Worm (Caenorhabditis elegans) whole organism, L4/young adult: Measurements from ENCODE around the gene F47G3.3.

Source experiments
- dao-5 ChIP-seq: sonication (generic microtip); optimal IDR thresholded peaks from 2 replicates; lab custom pipeline; 2016; ENCODE audit warnings: missing genotype, missing genetic modification characterization, moderate library complexity, missing compliant biosample characterization
- him-1 ChIP-seq: sonication (generic microtip); optimal IDR thresholded peaks from 2 replicates; lab custom pipeline; 2016; ENCODE audit warnings: missing genotype, missing genetic modification reagents, missing genetic modification characterization, missing compliant biosample characterization

- TF ChIP-seq him-1 (tag; lab: Kevin White, UChicago) (no peak), dao-5 (tag; lab: Kevin White, UChicago) (no peak)
These were observed 49.5 kb downstream of the F47G3.3 start for ce11 chrX:2425284-2425683.
